Worm (Caenorhabditis elegans) whole organism, mixed stage, embryonic: ENCODE measurements around the gene F45C12.17.

ENCODE experiments used
- lin-13 ChIP-seq: fragments of 150-350 bp; optimal IDR thresholded peaks from 2 replicates; lab custom pipeline; 2014; ENCODE audit warnings: missing biosample characterization, missing genetic modification characterization
- nhr-2 ChIP-seq: fragments of 150-350 bp; optimal IDR thresholded peaks from 2 replicates; lab custom pipeline; 2014; ENCODE audit warnings: missing biosample characterization, missing genetic modification characterization
- nhr-237 ChIP-seq: fragments of 150-350 bp; optimal IDR thresholded peaks from 2 replicates; lab custom pipeline; 2014; ENCODE audit warnings: missing biosample characterization, missing genetic modification characterization
- nhr-28 ChIP-seq: fragments of 150-350 bp; optimal IDR thresholded peaks from 2 replicates; lab custom pipeline; 2014; ENCODE audit warnings: missing biosample characterization, missing genetic modification characterization
- snpc-4 ChIP-seq: fragments of 150-350 bp; optimal IDR thresholded peaks from 2 replicates; lab custom pipeline; 2014; ENCODE audit warnings: missing biosample characterization, missing genetic modification characterization
- unc-39 ChIP-seq: fragments of 150-350 bp; optimal IDR thresholded peaks from 2 replicates; lab custom pipeline; 2014; ENCODE audit warnings: missing biosample characterization, missing genetic modification characterization
- zip-8 ChIP-seq: fragments of 150-350 bp; optimal IDR thresholded peaks from 2 replicates; lab custom pipeline; 2014; ENCODE audit warnings: missing biosample characterization, missing genetic modification characterization

DNA sequence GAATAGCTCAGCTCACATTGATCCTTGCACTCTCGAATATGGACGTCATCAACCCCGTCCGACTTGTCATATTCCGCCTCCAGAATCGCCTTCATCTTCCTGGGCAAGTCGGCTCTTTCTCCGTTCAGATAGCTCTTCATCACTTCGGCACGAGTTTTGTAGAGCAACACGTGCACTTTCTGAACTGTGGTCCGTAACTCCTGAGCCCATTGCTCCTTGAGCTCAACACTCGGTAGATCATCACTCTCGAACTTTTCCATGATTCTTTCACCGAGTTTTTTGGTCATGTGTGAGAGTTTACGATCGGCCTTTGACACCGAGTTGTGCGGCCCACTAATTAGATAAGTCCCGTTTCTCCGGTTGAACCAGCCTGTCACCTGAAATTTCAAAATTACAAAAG, 9.2 kb downstream of the F45C12.17 start:
- TF ChIP-seq nhr-2 (tag; lab: Kevin White, UChicago) (no peak), lin-13 (tag; lab: Kevin White, UChicago) (no peak), nhr-237 (tag; lab: Kevin White, UChicago) (no peak), unc-39 (tag; lab: Kevin White, UChicago) (no peak), nhr-28 (tag; lab: Kevin White, UChicago) (no peak), zip-8 (tag; lab: Kevin White, UChicago) (no peak), snpc-4 (tag; lab: Kevin White, UChicago) (no peak)
